Fruit fly (Drosophila melanogaster) whole organism, embryonic: ENCODE measurements around the gene CG1979.
A peak's percentile ranks its signal among the peaks of the same experiment; 100 is the strongest.

Experiments
- CG12659 ChIP-seq: fragments of 200-800 bp; sonication (Bioruptor generic); optimal IDR thresholded peaks from 3 replicates; lab custom pipeline; 2017; ENCODE audit warnings: mild to moderate bottlenecking, missing biosample characterization, missing genetic modification reagents, missing genetic modification characterization
- CG12769 ChIP-seq: fragments of 200-800 bp; sonication (Bioruptor generic); optimal IDR thresholded peaks from 2 replicates; lab custom pipeline; 2019; ENCODE audit warnings: missing biosample characterization, mild to moderate bottlenecking, missing genetic modification characterization, moderate library complexity
- CG13894 ChIP-seq: fragments of 200-800 bp; sonication (Bioruptor generic); optimal IDR thresholded peaks from 3 replicates; lab custom pipeline; 2018; ENCODE audit warnings: missing biosample characterization, mild to moderate bottlenecking, missing genetic modification characterization, moderate library complexity
- CG14710 ChIP-seq: fragments of 200-800 bp; sonication (Bioruptor generic); optimal IDR thresholded peaks from 3 replicates; lab custom pipeline; 2019; ENCODE audit warnings: missing biosample characterization, mild to moderate bottlenecking, missing genetic modification characterization, moderate library complexity
- CG15514 ChIP-seq: fragments of 200-800 bp; sonication (Bioruptor generic); optimal IDR thresholded peaks from 3 replicates; lab custom pipeline; 2017; ENCODE audit warnings: missing biosample characterization, missing genetic modification characterization, mild to moderate bottlenecking, moderate library complexity, missing genetic modification reagents
- CG17829 ChIP-seq: fragments of 200-800 bp; optimal IDR thresholded peaks from 2 replicates; lab custom pipeline; 2019; ENCODE audit warnings: missing biosample characterization, mild to moderate bottlenecking, missing genetic modification characterization, moderate library complexity
- CG2120 ChIP-seq: fragments of 200-800 bp; sonication (Bioruptor generic); optimal IDR thresholded peaks from 3 replicates; lab custom pipeline; 2016; ENCODE audit warnings: missing biosample characterization, missing genetic modification characterization
- CG30403 ChIP-seq: fragments of 200-800 bp; sonication (Bioruptor generic); optimal IDR thresholded peaks from 3 replicates; lab custom pipeline; 2016; ENCODE audit warnings: missing biosample characterization, missing genetic modification characterization
- CG31224 ChIP-seq: fragments of 200-800 bp; sonication (Bioruptor generic); IDR thresholded peaks from 2 replicates; pipeline ENCODE4 v1.3.6; 2022; ENCODE audit warnings: missing biosample characterization, missing genetic modification characterization
- CG31441 ChIP-seq: fragments of 200-800 bp; sonication (Bioruptor generic); IDR thresholded peaks from 2 replicates; pipeline ENCODE4 v1.3.6; 2022; ENCODE audit warnings: missing biosample characterization, missing genetic modification characterization
- CG3163 ChIP-seq: fragments of 200-800 bp; sonication (Bioruptor generic); optimal IDR thresholded peaks from 3 replicates; lab custom pipeline; 2016; ENCODE audit warnings: missing biosample characterization, missing genetic modification characterization
- CG3838 ChIP-seq: fragments of 200-800 bp; sonication (Bioruptor generic); optimal IDR thresholded peaks from 3 replicates; lab custom pipeline; 2016; ENCODE audit warnings: missing biosample characterization, missing genetic modification characterization
- CG43689 ChIP-seq: fragments of 200-800 bp; sonication (Bioruptor generic); IDR thresholded peaks from 2 replicates; pipeline ENCODE4 v1.3.6; 2022; ENCODE audit warnings: missing biosample characterization, missing genetic modification characterization
- CG4617 ChIP-seq: fragments of 200-800 bp; sonication (Bioruptor generic); optimal IDR thresholded peaks from 3 replicates; lab custom pipeline; 2016; ENCODE audit warnings: missing biosample characterization, missing genetic modification characterization, borderline replicate concordance
- CG6689 ChIP-seq: fragments of 200-800 bp; sonication (Bioruptor generic); IDR thresholded peaks from 2 replicates; pipeline ENCODE4 v1.3.6; 2022; ENCODE audit warnings: missing biosample characterization, missing genetic modification characterization
- CG7928 ChIP-seq: fragments of 200-800 bp; sonication (Bioruptor generic); optimal IDR thresholded peaks from 2 replicates; lab custom pipeline; 2017; ENCODE audit warnings: missing biosample characterization, mild to moderate bottlenecking, missing genetic modification characterization
- CG8290 ChIP-seq, 3 experiments: fragments of 200-800 bp; sonication (Bioruptor generic); optimal IDR thresholded peaks; 2 replicates each; lab custom pipeline; 2016 to 2019; ENCODE audit warnings: missing biosample characterization in 3 of 3, missing genetic modification characterization in 3 of 3, mild to moderate bottlenecking in 2 of 3, moderate library complexity in 1 of 3
- CG9727 ChIP-seq: fragments of 200-800 bp; sonication (Bioruptor generic); optimal IDR thresholded peaks from 3 replicates; lab custom pipeline; 2017; ENCODE audit warnings: missing biosample characterization, mild to moderate bottlenecking, missing genetic modification characterization
- Doc2 ChIP-seq: fragments of 200-800 bp; sonication (Bioruptor generic); IDR thresholded peaks from 2 replicates; pipeline ENCODE4 v1.3.6; 2022; ENCODE audit warnings: missing biosample characterization, missing genetic modification characterization
- Doc3 ChIP-seq: fragments of 200-800 bp; sonication (Bioruptor generic); IDR thresholded peaks from 3 replicates; pipeline ENCODE4 v1.3.6; 2022; ENCODE audit warnings: missing biosample characterization, missing genetic modification characterization; ENCODE audit not compliant: partially characterized antibody
- Drgx ChIP-seq: fragments of 200-800 bp; sonication (Bioruptor generic); IDR thresholded peaks from 2 replicates; pipeline ENCODE4 v1.3.6; 2022; ENCODE audit warnings: missing biosample characterization, missing genetic modification characterization
- Ets97D ChIP-seq: fragments of 200-800 bp; sonication (Bioruptor generic); optimal IDR thresholded peaks from 3 replicates; lab custom pipeline; 2016; ENCODE audit warnings: missing biosample characterization, missing genetic modification characterization
- HmgZ ChIP-seq: fragments of 200-800 bp; sonication (Bioruptor generic); optimal IDR thresholded peaks from 2 replicates; lab custom pipeline; 2018; ENCODE audit warnings: missing biosample characterization, mild to moderate bottlenecking, missing genetic modification characterization
- Hmr ChIP-seq: fragments of 200-800 bp; sonication (Bioruptor generic); optimal IDR thresholded peaks from 3 replicates; lab custom pipeline; 2017; ENCODE audit warnings: mild to moderate bottlenecking, missing biosample characterization, missing genetic modification reagents, missing genetic modification characterization
- Hr3 ChIP-seq: fragments of 200-800 bp; sonication (Bioruptor generic); optimal IDR thresholded peaks from 3 replicates; lab custom pipeline; 2016; ENCODE audit warnings: missing biosample characterization, missing genetic modification characterization
- Hsf ChIP-seq: fragments of 200-800 bp; sonication (Bioruptor generic); optimal IDR thresholded peaks from 3 replicates; lab custom pipeline; 2016; ENCODE audit warnings: missing biosample characterization, missing genetic modification characterization
- Jarid2 ChIP-seq: fragments of 200-800 bp; sonication (Bioruptor generic); optimal IDR thresholded peaks from 3 replicates; lab custom pipeline; 2017; ENCODE audit warnings: mild to moderate bottlenecking, missing biosample characterization, missing genetic modification reagents, missing genetic modification characterization
- NfI ChIP-seq: fragments of 200-800 bp; sonication (Bioruptor generic); optimal IDR thresholded peaks from 3 replicates; lab custom pipeline; 2018; ENCODE audit warnings: missing biosample characterization, mild to moderate bottlenecking, missing genetic modification characterization, moderate library complexity
- Sry-δ ChIP-seq: fragments of 200-800 bp; sonication (Bioruptor generic); optimal IDR thresholded peaks from 2 replicates; lab custom pipeline; 2016; ENCODE audit warnings: missing biosample characterization, missing genetic modification characterization
- Vsx1 ChIP-seq: fragments of 200-800 bp; sonication (Bioruptor generic); optimal IDR thresholded peaks from 2 replicates; lab custom pipeline; 2017; ENCODE audit warnings: missing biosample characterization, mild to moderate bottlenecking, missing genetic modification characterization, missing genetic modification reagents
- bsh ChIP-seq, 2 experiments: fragments of 200-800 bp; sonication (Bioruptor generic); optimal IDR thresholded peaks; 2 replicates each; lab custom pipeline; 2017 to 2018; ENCODE audit warnings: mild to moderate bottlenecking in 2 of 2, missing biosample characterization in 2 of 2, missing genetic modification characterization in 2 of 2, moderate library complexity in 1 of 2
- cg ChIP-seq: fragments of 200-800 bp; sonication (Bioruptor generic); optimal IDR thresholded peaks from 3 replicates; lab custom pipeline; 2019; ENCODE audit warnings: missing biosample characterization, mild to moderate bottlenecking, missing genetic modification characterization, moderate library complexity
- chinmo ChIP-seq: fragments of 200-800 bp; sonication (Bioruptor generic); IDR thresholded peaks from 4 replicates; pipeline ENCODE4 v1.3.6; 2022; ENCODE audit warnings: missing biosample characterization, missing genetic modification characterization; ENCODE audit not compliant: partially characterized antibody
- gcm ChIP-seq: fragments of 200-800 bp; sonication (Bioruptor generic); optimal IDR thresholded peaks from 2 replicates; lab custom pipeline; 2019; ENCODE audit warnings: missing biosample characterization, mild to moderate bottlenecking, missing genetic modification characterization, moderate library complexity
- gsb-n ChIP-seq: fragments of 200-800 bp; sonication (Bioruptor generic); optimal IDR thresholded peaks from 3 replicates; lab custom pipeline; 2018; ENCODE audit warnings: missing biosample characterization, mild to moderate bottlenecking, missing genetic modification characterization
- hkb ChIP-seq, 2 experiments: fragments of 200-800 bp in 1 of 2; fragments of >200 bp in 1 of 2; sonication (Bioruptor generic) in 1 of 2; IDR thresholded peaks in 1 of 2; optimal IDR thresholded peaks in 1 of 2; 2 replicates each; pipeline versions ENCODE4 v1.3.6 to Lab custom; 2017 to 2022; ENCODE audit warnings: missing biosample characterization in 1 of 2, missing genetic modification characterization in 1 of 2
- kah ChIP-seq: fragments of 200-800 bp; sonication (Bioruptor generic); optimal IDR thresholded peaks from 2 replicates; lab custom pipeline; 2018; ENCODE audit warnings: missing biosample characterization, mild to moderate bottlenecking, missing genetic modification characterization
- lilli ChIP-seq: fragments of 200-800 bp; sonication (Bioruptor generic); optimal IDR thresholded peaks from 3 replicates; lab custom pipeline; 2016; ENCODE audit warnings: missing biosample characterization, missing genetic modification characterization
- lola ChIP-seq, 3 experiments: fragments of >200 bp in 2 of 3; fragments of 200-800 bp in 1 of 3; sonication (Bioruptor generic) in 1 of 3; optimal IDR thresholded peaks; 2 replicates each; lab custom pipeline; 2017 to 2019; ENCODE audit warnings: missing biosample characterization in 3 of 3, missing genetic modification characterization in 3 of 3, mild to moderate bottlenecking in 1 of 3, moderate library complexity in 1 of 3
- nau ChIP-seq: fragments of 200-800 bp; sonication (Bioruptor generic); optimal IDR thresholded peaks from 3 replicates; lab custom pipeline; 2017; ENCODE audit warnings: missing biosample characterization, mild to moderate bottlenecking, missing genetic modification characterization, missing genetic modification reagents
- pzg ChIP-seq: fragments of 200-800 bp; sonication (Bioruptor generic); optimal IDR thresholded peaks from 3 replicates; lab custom pipeline; 2018; ENCODE audit warnings: missing biosample characterization, mild to moderate bottlenecking, missing genetic modification characterization, moderate library complexity
- scrt ChIP-seq: fragments of 200-800 bp; sonication (Bioruptor generic); optimal IDR thresholded peaks from 2 replicates; lab custom pipeline; 2018; ENCODE audit warnings: missing biosample characterization, mild to moderate bottlenecking, missing genetic modification characterization, moderate library complexity
- sd ChIP-seq: fragments of 200-800 bp; sonication (Bioruptor generic); optimal IDR thresholded peaks from 3 replicates; lab custom pipeline; 2018; ENCODE audit warnings: missing biosample characterization, mild to moderate bottlenecking, missing genetic modification characterization, moderate library complexity
- tna ChIP-seq: fragments of 200-800 bp; sonication (Bioruptor generic); IDR thresholded peaks from 2 replicates; pipeline ENCODE4 v1.3.6; 2022; ENCODE audit warnings: missing biosample characterization, missing genetic modification characterization; ENCODE audit not compliant: partially characterized antibody
- wdn ChIP-seq: fragments of 200-800 bp; sonication (Bioruptor generic); IDR thresholded peaks from 2 replicates; pipeline ENCODE4 v1.3.6; 2022; ENCODE audit warnings: missing biosample characterization, missing genetic modification characterization
- zen ChIP-seq: fragments of 200-800 bp; sonication (Bioruptor generic); optimal IDR thresholded peaks from 3 replicates; lab custom pipeline; 2018; ENCODE audit warnings: missing biosample characterization, mild to moderate bottlenecking, missing genetic modification characterization, moderate library complexity

CG1979 gene

DNA sequence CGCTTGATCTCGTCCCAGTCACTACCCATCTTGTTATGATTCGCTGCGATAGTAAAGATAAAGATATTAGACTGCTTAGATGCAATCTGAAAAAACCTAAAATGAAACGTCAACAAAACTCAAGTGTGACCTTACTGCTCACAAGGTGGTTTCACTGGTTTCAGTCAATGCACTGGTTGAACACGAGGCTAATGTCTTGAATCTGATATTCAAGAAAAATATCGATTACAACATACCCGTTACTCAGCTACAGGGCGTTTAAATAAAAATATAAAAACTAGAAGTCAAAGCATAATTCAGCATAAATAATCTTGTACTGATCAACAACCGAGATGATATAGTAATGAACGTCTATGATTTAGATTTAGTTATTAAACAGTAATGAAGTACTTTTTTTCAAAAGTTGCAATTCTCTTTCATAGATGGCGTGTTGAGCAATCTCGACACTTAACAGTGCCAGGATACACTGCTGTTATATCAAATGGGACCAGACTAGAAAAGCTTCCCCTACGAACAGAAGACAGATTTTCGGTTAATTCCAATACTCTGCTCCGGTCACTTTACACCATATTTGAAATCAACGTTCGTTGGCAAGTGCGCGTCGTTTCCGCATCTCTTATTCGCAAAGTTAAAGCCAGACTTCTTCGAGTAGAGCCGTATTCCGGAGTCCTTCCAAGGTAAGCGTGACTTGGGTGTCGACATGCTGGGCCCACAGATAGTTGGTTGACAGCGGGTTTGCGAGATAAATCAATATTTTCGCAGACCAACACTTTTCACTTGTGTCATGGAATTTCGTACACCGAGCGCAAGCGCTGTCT, 20.1 kb downstream of the CG1979 start, which contains the start of the genes Ufl1 and CG1943 (continued):
- TF ChIP-seq CG15514 (GFP tag; lab: Kevin White, UChicago), result peak; percentile 49
- TF ChIP-seq CG43689 (GFP tag; lab: Robert Waterston, UW), result no peak
- TF ChIP-seq nau (GFP tag; lab: Kevin White, UChicago), result peak; percentile 74
- TF ChIP-seq sd (tag; lab: Kevin White, UChicago), result peak; percentile 86
- TF ChIP-seq CG3163 (GFP tag; lab: Kevin White, UChicago), result no peak
- peak; percentile 46 for TF ChIP-seq CG4617 (GFP tag; lab: Kevin White, UChicago)
- peak; percentile 49 for TF ChIP-seq hkb (optimal IDR thresholded peaks at IDR 0.05; lab: Kevin White, UChicago)
- no peak for TF ChIP-seq hkb (GFP tag; IDR thresholded peaks at IDR 0.05; lab: Robert Waterston, UW)
- TF ChIP-seq Hmr, result peak; percentile 72
- TF ChIP-seq CG14710 (tag; lab: Kevin White, UChicago), result peak; percentile 94
- peak; percentile 81 for TF ChIP-seq Sry-δ (GFP tag; lab: Kevin White, UChicago)
- TF ChIP-seq CG12659, result peak; percentile 69
- TF ChIP-seq chinmo (GFP tag; lab: Robert Waterston, UW), result no peak
- no peak for TF ChIP-seq CG31224 (GFP tag; lab: Robert Waterston, UW)
- TF ChIP-seq cg (GFP tag; lab: Kevin White, UChicago), result peak; percentile 78
- TF ChIP-seq lilli, result no peak
- TF ChIP-seq gsb-n (tag; lab: Kevin White, UChicago), result no peak
- TF ChIP-seq CG13894 (tag; lab: Kevin White, UChicago), result no peak
- TF ChIP-seq gcm (GFP tag; lab: Kevin White, UChicago), result peak; percentile 44
- peak in 1 of 2 experiments; percentile 35 for TF ChIP-seq bsh (GFP tag; optimal IDR thresholded peaks at IDR 0.05; lab: Kevin White, UChicago)
- TF ChIP-seq CG7928 (GFP tag; lab: Kevin White, UChicago), result no peak
- TF ChIP-seq scrt (GFP tag; lab: Kevin White, UChicago), result no peak
- TF ChIP-seq Doc2 (GFP tag; lab: Robert Waterston, UW), result no peak
- TF ChIP-seq zen (tag; lab: Kevin White, UChicago), result peak; percentile 8
- no peak for TF ChIP-seq Hr3
- peak in 1 of 3 experiments; percentile 14 for TF ChIP-seq lola (GFP tag; optimal IDR thresholded peaks at IDR 0.05; lab: Kevin White, UChicago)
- peak; percentile 19 for TF ChIP-seq Hsf (GFP tag; lab: Kevin White, UChicago)
- TF ChIP-seq Jarid2, result peak; percentile 9
- TF ChIP-seq wdn, result no peak
- TF ChIP-seq NfI (GFP tag; lab: Kevin White, UChicago), result no peak
- peak; percentile 27 for TF ChIP-seq CG2120 (GFP tag; lab: Kevin White, UChicago)
- peak; percentile 25 for TF ChIP-seq CG30403 (GFP tag; lab: Kevin White, UChicago)
- TF ChIP-seq CG3838, result no peak
- TF ChIP-seq CG12769, result peak; percentile 19
- no peak for TF ChIP-seq Drgx (GFP tag; lab: Robert Waterston, UW)
- TF ChIP-seq Vsx1 (GFP tag; lab: Kevin White, UChicago), result no peak
- no peak for TF ChIP-seq CG8290 (GFP tag; optimal IDR thresholded peaks at IDR 0.05; lab: Kevin White, UChicago)
- peak in 1 of 2 experiments; percentile 24 for TF ChIP-seq CG8290 (tag; optimal IDR thresholded peaks at IDR 0.05; lab: Kevin White, UChicago)
- TF ChIP-seq CG9727 (GFP tag; lab: Kevin White, UChicago), result peak; percentile 10
- no peak for TF ChIP-seq CG31441 (GFP tag; lab: Robert Waterston, UW)
- no peak for TF ChIP-seq HmgZ (tag; lab: Kevin White, UChicago)
- peak; percentile 73 for TF ChIP-seq kah (GFP tag; lab: Kevin White, UChicago)
- TF ChIP-seq Doc3, result no peak
- peak; percentile 60 for TF ChIP-seq Ets97D
- TF ChIP-seq CG6689 (GFP tag; lab: Robert Waterston, UW), result no peak
- peak; percentile 6 for TF ChIP-seq CG17829 (tag; lab: Kevin White, UChicago)
- TF ChIP-seq tna (GFP tag; lab: Robert Waterston, UW), result no peak
- peak; percentile 88 for TF ChIP-seq pzg (GFP tag; lab: Kevin White, UChicago)
